Fruit fly (Drosophila melanogaster) whole organism, prepupa: ENCODE data around the gene msi.
A peak's percentile ranks its signal among the peaks of the same experiment; 100 is the strongest.

Source experiments
- Blimp-1 ChIP-seq: fragments of 200-800 bp; sonication (Bioruptor generic); optimal IDR thresholded peaks from 3 replicates; lab custom pipeline; 2017; ENCODE audit warnings: missing biosample characterization, missing genetic modification characterization, mild to moderate bottlenecking, moderate library complexity, missing genetic modification reagents
- CG10631 ChIP-seq: fragments of 200-800 bp; sonication (Bioruptor generic); optimal IDR thresholded peaks from 2 replicates; lab custom pipeline; 2016; ENCODE audit warnings: missing biosample characterization, missing genetic modification characterization
- CG10669 ChIP-seq: fragments of 200-800 bp; sonication (Bioruptor generic); optimal IDR thresholded peaks from 3 replicates; lab custom pipeline; 2018; ENCODE audit warnings: missing biosample characterization, mild to moderate bottlenecking, missing genetic modification characterization, moderate library complexity
- CG11294 ChIP-seq: fragments of 200-800 bp; sonication (Bioruptor generic); IDR thresholded peaks from 2 replicates; pipeline ENCODE4 v1.3.6; 2022; ENCODE audit warnings: missing biosample characterization, missing genetic modification characterization
- CG11762 ChIP-seq: fragments of 200-800 bp; sonication (Bioruptor generic); optimal IDR thresholded peaks from 3 replicates; lab custom pipeline; 2016; ENCODE audit warnings: missing biosample characterization, missing genetic modification characterization; ENCODE audit not compliant: insufficient read depth
- CG11902 ChIP-seq: fragments of 200-800 bp; sonication (Bioruptor generic); optimal IDR thresholded peaks from 3 replicates; lab custom pipeline; 2016; ENCODE audit warnings: missing biosample characterization, missing genetic modification characterization
- CG15336 ChIP-seq: fragments of 200-800 bp; sonication (Bioruptor generic); IDR thresholded peaks from 2 replicates; pipeline ENCODE4 v1.3.6; 2022; ENCODE audit warnings: missing biosample characterization, missing genetic modification characterization
- CG1621 ChIP-seq: fragments of 200-800 bp; sonication (Bioruptor generic); optimal IDR thresholded peaks from 3 replicates; lab custom pipeline; 2018; ENCODE audit warnings: missing biosample characterization, mild to moderate bottlenecking, missing genetic modification characterization
- CG16779 ChIP-seq: fragments of 200-800 bp; sonication (Bioruptor generic); optimal IDR thresholded peaks from 3 replicates; lab custom pipeline; 2017; ENCODE audit warnings: missing biosample characterization, mild to moderate bottlenecking, missing genetic modification characterization
- CG3032 ChIP-seq: fragments of 200-800 bp; optimal IDR thresholded peaks from 2 replicates; lab custom pipeline; 2019; ENCODE audit warnings: missing biosample characterization, mild to moderate bottlenecking, missing genetic modification characterization, moderate library complexity
- CG31627 ChIP-seq: fragments of 200-800 bp; sonication (Bioruptor generic); optimal IDR thresholded peaks from 3 replicates; lab custom pipeline; 2016; ENCODE audit warnings: missing biosample characterization, missing genetic modification characterization
- CG32006 ChIP-seq: fragments of 200-800 bp; sonication (Bioruptor generic); optimal IDR thresholded peaks from 3 replicates; lab custom pipeline; 2017; ENCODE audit warnings: missing biosample characterization, mild to moderate bottlenecking, missing genetic modification characterization
- CG34406 ChIP-seq: fragments of 200-800 bp; sonication (Bioruptor generic); optimal IDR thresholded peaks from 3 replicates; lab custom pipeline; 2016; ENCODE audit warnings: missing biosample characterization, missing genetic modification characterization
- CG3919 ChIP-seq: fragments of 200-800 bp; sonication (Bioruptor generic); optimal IDR thresholded peaks from 3 replicates; lab custom pipeline; 2016; ENCODE audit warnings: missing biosample characterization, missing genetic modification characterization
- CG6163 ChIP-seq: fragments of 200-800 bp; sonication (Bioruptor generic); IDR thresholded peaks from 3 replicates; pipeline ENCODE4 v1.3.6; 2022; ENCODE audit warnings: missing biosample characterization, missing genetic modification characterization
- CG6276 ChIP-seq: fragments of 200-800 bp; sonication (Bioruptor generic); optimal IDR thresholded peaks from 2 replicates; lab custom pipeline; 2017; ENCODE audit warnings: missing biosample characterization, mild to moderate bottlenecking, missing genetic modification characterization
- CG6792 ChIP-seq: fragments of 200-800 bp; sonication (Bioruptor generic); optimal IDR thresholded peaks from 3 replicates; lab custom pipeline; 2016; ENCODE audit warnings: missing biosample characterization, missing genetic modification characterization
- CG6808 ChIP-seq: fragments of 200-800 bp; sonication (Bioruptor generic); optimal IDR thresholded peaks from 3 replicates; lab custom pipeline; 2017; ENCODE audit warnings: missing biosample characterization, missing genetic modification characterization, mild to moderate bottlenecking, moderate library complexity, missing genetic modification reagents
- CG6854 ChIP-seq: fragments of 200-800 bp; sonication (Bioruptor generic); optimal IDR thresholded peaks from 2 replicates; lab custom pipeline; 2017; ENCODE audit warnings: missing biosample characterization, mild to moderate bottlenecking, missing genetic modification characterization
- CG7368 ChIP-seq: fragments of 200-800 bp; sonication (Bioruptor generic); optimal IDR thresholded peaks from 3 replicates; lab custom pipeline; 2016; ENCODE audit warnings: missing biosample characterization, missing genetic modification characterization
- CG8119 ChIP-seq: fragments of 200-800 bp; sonication (Bioruptor generic); IDR thresholded peaks from 3 replicates; pipeline ENCODE4 v1.3.6; 2022; ENCODE audit warnings: missing biosample characterization, missing genetic modification characterization
- Eip78C ChIP-seq: fragments of 200-800 bp; sonication (Bioruptor generic); peaks from one replicate; lab custom pipeline; 2016; ENCODE audit warnings: missing biosample characterization, missing genetic modification characterization
- Eip93F ChIP-seq: fragments of 200-800 bp; sonication (Bioruptor generic); optimal IDR thresholded peaks from 2 replicates; lab custom pipeline; 2016; ENCODE audit warnings: missing biosample characterization, mild to moderate bottlenecking, missing genetic modification characterization
- Ets96B ChIP-seq: fragments of 200-800 bp; optimal IDR thresholded peaks from 2 replicates; lab custom pipeline; 2019; ENCODE audit warnings: missing biosample characterization, mild to moderate bottlenecking, missing genetic modification characterization, moderate library complexity
- Hr38 ChIP-seq: sonication (Bioruptor generic); optimal IDR thresholded peaks from 2 replicates; lab custom pipeline; 2016; ENCODE audit warnings: missing biosample characterization, missing genetic modification characterization
- Lpt ChIP-seq: fragments of 200-800 bp; sonication (Bioruptor generic); optimal IDR thresholded peaks from 3 replicates; lab custom pipeline; 2016; ENCODE audit warnings: missing biosample characterization, missing genetic modification characterization
- Met ChIP-seq: fragments of 200-800 bp; sonication (Bioruptor generic); optimal IDR thresholded peaks from 3 replicates; lab custom pipeline; 2016; ENCODE audit warnings: missing biosample characterization, missing genetic modification characterization
- OdsH ChIP-seq: fragments of 200-800 bp; sonication (Bioruptor generic); optimal IDR thresholded peaks from 3 replicates; lab custom pipeline; 2016; ENCODE audit warnings: missing biosample characterization, missing genetic modification characterization
- Smox ChIP-seq: fragments of 200-800 bp; sonication (Bioruptor generic); optimal IDR thresholded peaks from 3 replicates; lab custom pipeline; 2016; ENCODE audit warnings: missing biosample characterization, missing genetic modification characterization
- Sox102F ChIP-seq: fragments of 200-800 bp; sonication (Bioruptor generic); optimal IDR thresholded peaks from 2 replicates; lab custom pipeline; 2016; ENCODE audit warnings: missing biosample characterization, mild to moderate bottlenecking, missing genetic modification characterization
- Sox14 ChIP-seq: fragments of 200-800 bp; sonication (Bioruptor generic); optimal IDR thresholded peaks from 3 replicates; lab custom pipeline; 2016; ENCODE audit warnings: missing biosample characterization, missing genetic modification characterization
- achi ChIP-seq: fragments of 200-800 bp; sonication (Bioruptor generic); optimal IDR thresholded peaks from 3 replicates; lab custom pipeline; 2016; ENCODE audit warnings: missing biosample characterization, missing genetic modification characterization
- acj6 ChIP-seq: fragments of 200-800 bp; sonication (Bioruptor generic); optimal IDR thresholded peaks from 3 replicates; lab custom pipeline; 2016; ENCODE audit warnings: missing biosample characterization, missing genetic modification characterization
- cyc ChIP-seq: fragments of 200-800 bp; sonication (Bioruptor generic); optimal IDR thresholded peaks from 3 replicates; lab custom pipeline; 2016; ENCODE audit warnings: missing biosample characterization, missing genetic modification characterization
- dac ChIP-seq: fragments of 200-800 bp; sonication (Bioruptor generic); optimal IDR thresholded peaks from 2 replicates; lab custom pipeline; 2017; ENCODE audit warnings: missing biosample characterization, mild to moderate bottlenecking, missing genetic modification characterization
- dsx ChIP-seq: fragments of 200-800 bp; optimal IDR thresholded peaks from 3 replicates; lab custom pipeline; 2019; ENCODE audit warnings: missing biosample characterization, mild to moderate bottlenecking, missing genetic modification characterization, moderate library complexity; ENCODE audit not compliant: poor library complexity, severe bottlenecking
- eg ChIP-seq: fragments of 200-800 bp; sonication (Bioruptor generic); IDR thresholded peaks from 3 replicates; pipeline ENCODE4 v1.3.6; 2022; ENCODE audit warnings: missing biosample characterization, missing genetic modification characterization
- esn ChIP-seq: fragments of 200-800 bp; sonication (Bioruptor generic); optimal IDR thresholded peaks from 2 replicates; lab custom pipeline; 2016; ENCODE audit warnings: missing biosample characterization, mild to moderate bottlenecking, missing genetic modification characterization, moderate library complexity
- fd85E ChIP-seq: fragments of 200-800 bp; sonication (Bioruptor generic); optimal IDR thresholded peaks from 3 replicates; lab custom pipeline; 2016; ENCODE audit warnings: missing biosample characterization, missing genetic modification characterization
- fkh ChIP-seq: fragments of 200-800 bp; sonication (Bioruptor generic); optimal IDR thresholded peaks from 3 replicates; lab custom pipeline; 2017; ENCODE audit warnings: missing biosample characterization, mild to moderate bottlenecking, missing genetic modification characterization, moderate library complexity
- lz ChIP-seq: fragments of 200-800 bp; sonication (Bioruptor generic); optimal IDR thresholded peaks from 3 replicates; lab custom pipeline; 2016; ENCODE audit warnings: missing biosample characterization, missing genetic modification characterization
- net ChIP-seq: fragments of 200-800 bp; sonication (Bioruptor generic); optimal IDR thresholded peaks from 3 replicates; lab custom pipeline; 2016; ENCODE audit warnings: missing biosample characterization, missing genetic modification characterization
- pdm3 ChIP-seq: fragments of 200-800 bp; sonication (Bioruptor generic); optimal IDR thresholded peaks from 3 replicates; lab custom pipeline; 2016; ENCODE audit warnings: missing biosample characterization, missing genetic modification characterization
- salr ChIP-seq, 2 experiments: fragments of 200-800 bp; sonication (Bioruptor generic); optimal IDR thresholded peaks; 3 replicates each; lab custom pipeline; 2016 to 2018; ENCODE audit warnings: missing biosample characterization in 2 of 2, missing genetic modification characterization in 2 of 2, mild to moderate bottlenecking in 1 of 2
- spab ChIP-seq: fragments of 200-800 bp; sonication (Bioruptor generic); optimal IDR thresholded peaks from 2 replicates; lab custom pipeline; 2017; ENCODE audit warnings: missing biosample characterization, mild to moderate bottlenecking, missing genetic modification characterization, missing genetic modification reagents
- svp ChIP-seq: fragments of 200-800 bp; sonication (Bioruptor generic); peaks from one replicate; lab custom pipeline; 2016; ENCODE audit warnings: missing biosample characterization, missing genetic modification characterization
- topi ChIP-seq: fragments of 200-800 bp; sonication (Bioruptor generic); optimal IDR thresholded peaks from 3 replicates; lab custom pipeline; 2016; ENCODE audit warnings: missing biosample characterization, missing genetic modification characterization

The msi gene

dm6 chr3R:25482463-25483173 lies 33.3 kb upstream of the msi start, which contains the start of the genes XNP, CG42488 and CG5116 (continued):
- TF ChIP-seq lz (GFP tag; lab: Kevin White, UChicago) (peak; percentile 62), CG3032 (tag; lab: Kevin White, UChicago) (peak; percentile 64), CG11294 (no peak; the same call in 1 of the 2 replicates), dac (GFP tag; lab: Kevin White, UChicago) (peak; percentile 68), CG11762 (GFP tag; lab: Kevin White, UChicago) (no peak), CG6792 (GFP tag; lab: Kevin White, UChicago) (no peak), CG1621 (peak; percentile 63), CG10669 (GFP tag; lab: Kevin White, UChicago) (peak; percentile 56)
- TF ChIP-seq, all 60 proteins: peak for 30

dm6 chr3R:25489116-25489515 lies 26.8 kb upstream of the msi start:
- TF ChIP-seq CG11762 (GFP tag; lab: Kevin White, UChicago) (peak; percentile 30), acj6 (GFP tag; lab: Kevin White, UChicago) (peak; percentile 35), Hr38 (GFP tag; lab: Kevin White, UChicago) (no peak), Lpt (peak; percentile 16), Sox14 (GFP tag; lab: Kevin White, UChicago) (no peak), Eip78C (GFP tag; lab: Kevin White, UChicago) (peak; percentile 45), CG6854 (GFP tag; lab: Kevin White, UChicago) (no peak), Smox (GFP tag; lab: Kevin White, UChicago) (no peak), CG11294 (0 out of 2 replicates have a peak, but pooled peaks have one; percentile 26), esn (peak; percentile 9), CG6808 (GFP tag; lab: Kevin White, UChicago) (peak; percentile 59), eg (GFP tag; lab: Robert Waterston, UW) (peak; percentile 77), CG6163 (GFP tag; lab: Robert Waterston, UW) (peak; percentile 48; the same call in 2 of the 3 replicates), Met (GFP tag; lab: Kevin White, UChicago) (no peak), CG15336 (GFP tag; lab: Robert Waterston, UW) (peak; percentile 66), OdsH (GFP tag; lab: Kevin White, UChicago) (no peak), topi (no peak), fd85E (GFP tag; lab: Kevin White, UChicago) (no peak), dac (GFP tag; lab: Kevin White, UChicago) (peak; percentile 22), CG16779 (tag; lab: Kevin White, UChicago) (peak; percentile 36), Sox102F (GFP tag; lab: Kevin White, UChicago) (no peak), CG31627 (GFP tag; lab: Kevin White, UChicago) (no peak), net (peak; percentile 40), CG10669 (GFP tag; lab: Kevin White, UChicago) (peak; percentile 57), CG11902 (peak; percentile 33), CG8119 (peak; percentile 73), spab (peak; percentile 39), pdm3 (GFP tag; lab: Kevin White, UChicago) (no peak), lz (GFP tag; lab: Kevin White, UChicago) (no peak), salr (GFP tag; optimal IDR thresholded peaks at IDR 0.05; lab: Kevin White, UChicago) (peak in 1 of 2 experiments; percentile 8), CG3032 (tag; lab: Kevin White, UChicago) (peak; percentile 56), achi (GFP tag; lab: Kevin White, UChicago) (peak; percentile 72), Blimp-1 (GFP tag; lab: Kevin White, UChicago) (peak; percentile 1), cyc (peak; percentile 12), Eip93F (no peak), CG7368 (GFP tag; lab: Kevin White, UChicago) (peak; percentile 3), CG32006 (GFP tag; lab: Kevin White, UChicago) (peak; percentile 62), CG3919 (GFP tag; lab: Kevin White, UChicago) (peak; percentile 67), fkh (GFP tag; lab: Kevin White, UChicago) (peak; percentile 96), CG10631 (GFP tag; lab: Kevin White, UChicago) (peak; percentile 60), dsx (GFP tag; lab: Kevin White, UChicago) (peak; percentile 43), CG34406 (GFP tag; lab: Kevin White, UChicago) (peak; percentile 36), CG6792 (GFP tag; lab: Kevin White, UChicago) (peak; percentile 25), CG6276 (GFP tag; lab: Kevin White, UChicago) (peak; percentile 19), Ets96B (tag; lab: Kevin White, UChicago) (peak; percentile 64), svp (GFP tag; lab: Kevin White, UChicago) (peak; percentile 76)
